Worm (Caenorhabditis elegans) whole organism, mixed stage, embryonic: ENCODE data around the gene Y22D7AR.14.

Experiments
- ces-1 ChIP-seq: fragments of 150-350 bp; optimal IDR thresholded peaks from 2 replicates; lab custom pipeline; 2014; ENCODE audit warnings: missing biosample characterization, missing genetic modification reagents, missing genetic modification characterization
- drap-1 ChIP-seq: fragments of 200-800 bp; sonication (Bioruptor generic); optimal IDR thresholded peaks from 3 replicates; lab custom pipeline; 2018; ENCODE audit warnings: mild to moderate bottlenecking, missing genetic modification characterization, missing compliant biosample characterization
- elt-1 ChIP-seq: sonication (generic microtip); optimal IDR thresholded peaks from 2 replicates; lab custom pipeline; 2017; ENCODE audit warnings: missing genetic modification characterization, mild to moderate bottlenecking, missing compliant biosample characterization, antibody characterized with exemption, moderate library complexity, borderline replicate concordance; ENCODE audit not compliant: insufficient read depth
- mep-1 ChIP-seq: fragments of 150-350 bp; optimal IDR thresholded peaks from 2 replicates; lab custom pipeline; 2017; ENCODE audit warnings: missing biosample characterization, missing genetic modification reagents, missing genetic modification characterization, inconsistent platforms
- nhr-76 ChIP-seq: sonication (generic microtip); optimal IDR thresholded peaks from 2 replicates; lab custom pipeline; 2017; ENCODE audit warnings: missing biosample characterization, missing genetic modification characterization
- snpc-4 ChIP-seq: fragments of 150-350 bp; optimal IDR thresholded peaks from 2 replicates; lab custom pipeline; 2014; ENCODE audit warnings: missing biosample characterization, missing genetic modification characterization
- zip-8 ChIP-seq: fragments of 150-350 bp; optimal IDR thresholded peaks from 2 replicates; lab custom pipeline; 2014; ENCODE audit warnings: missing biosample characterization, missing genetic modification characterization

Gene Y22D7AR.14

DNA sequence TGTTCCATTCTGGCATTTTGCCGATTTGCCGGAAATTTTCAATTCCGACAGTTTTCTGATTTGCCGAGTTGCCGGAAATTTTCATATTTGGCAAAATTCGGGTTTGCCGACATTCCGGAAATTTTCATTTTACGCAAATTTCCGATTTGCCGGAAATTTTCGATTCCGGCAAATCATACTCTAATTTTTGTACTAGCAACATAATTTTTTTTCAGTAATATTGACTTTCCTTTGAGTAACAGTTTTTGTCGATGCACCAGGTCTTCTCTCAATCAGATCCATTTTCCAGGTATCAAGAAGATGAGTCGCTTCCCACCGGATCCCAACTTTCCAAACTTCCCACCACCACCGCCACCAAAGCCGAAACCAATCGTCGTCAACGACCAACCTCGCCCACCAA is 48.7 kb downstream of the Y22D7AR.14 start, which contains the start of gene Y22D7AL.3:
TSS of gene Y22D7AL.3 (plus strand) at position 301 of the 400 bp plus-strand sequence.
- TF ChIP-seq mep-1 (tag; lab: Kevin White, UChicago) = no peak

DNA sequence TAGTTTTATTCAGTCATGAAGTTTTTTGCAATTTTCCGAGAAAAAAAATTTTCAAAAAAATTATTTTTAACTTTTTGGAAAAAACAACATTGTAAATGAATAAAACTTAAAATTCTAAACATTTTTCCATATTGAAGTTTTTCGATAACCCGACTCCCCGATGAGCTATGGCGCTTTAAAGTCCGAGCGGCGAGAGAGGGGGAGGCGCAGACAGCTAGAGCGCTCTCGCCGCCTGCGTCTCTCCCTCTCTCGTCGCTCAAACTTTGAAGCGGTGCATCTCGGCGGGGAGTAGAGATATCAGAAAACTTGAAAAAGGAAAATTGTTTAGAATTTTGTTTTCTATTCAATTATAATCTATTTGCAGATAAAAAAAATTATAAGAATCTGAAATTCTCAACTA is 51.5 kb downstream of the Y22D7AR.14 start:
- TF ChIP-seq snpc-4 (tag; lab: Kevin White, UChicago) (no peak), ces-1 (no peak), zip-8 (tag; lab: Kevin White, UChicago) (no peak), elt-1 (tag; lab: Kevin White, UChicago) (no peak), drap-1 (GFP tag; lab: Kevin White, UChicago) (no peak), nhr-76 (tag; lab: Kevin White, UChicago) (no peak)
- TF ChIP-seq, all 35 proteins: peak for 0
